Worm (Caenorhabditis elegans) whole organism, L1 larva: ENCODE results near the gene sec-61.G.
A peak's percentile ranks its signal among the peaks of the same experiment; 100 is the strongest.

Source experiments
- C04F5.9 ChIP-seq: sonication (generic microtip); optimal IDR thresholded peaks from 2 replicates; lab custom pipeline; 2016; ENCODE audit warnings: missing genetic modification characterization, missing compliant biosample characterization
- F16B12.6 ChIP-seq: fragments of 150-350 bp; optimal IDR thresholded peaks from 2 replicates; lab custom pipeline; 2014; ENCODE audit warnings: missing biosample characterization, missing genetic modification characterization
- Y116A8C.19 ChIP-seq: sonication (generic microtip); optimal IDR thresholded peaks from 2 replicates; lab custom pipeline; 2016; ENCODE audit warnings: missing compliant biosample characterization, missing genetic modification characterization, borderline replicate concordance
- aha-1 ChIP-seq: fragments of 150-350 bp; optimal IDR thresholded peaks from 2 replicates; lab custom pipeline; 2014; ENCODE audit warnings: missing biosample characterization, missing genetic modification characterization
- alr-1 ChIP-seq: fragments of 200-800 bp; sonication (Bioruptor generic); optimal IDR thresholded peaks from 2 replicates; lab custom pipeline; 2018; ENCODE audit warnings: borderline replicate concordance, mild to moderate bottlenecking, missing genetic modification characterization, missing compliant biosample characterization
- aly-2 ChIP-seq: fragments of 150-350 bp; optimal IDR thresholded peaks from 2 replicates; lab custom pipeline; 2014; ENCODE audit warnings: missing biosample characterization, missing genetic modification characterization
- blmp-1 ChIP-seq: fragments of 150-350 bp; optimal IDR thresholded peaks from 2 replicates; lab custom pipeline; 2014; ENCODE audit warnings: missing biosample characterization, missing genetic modification characterization
- ceh-8 ChIP-seq: fragments of 200-800 bp; sonication (Bioruptor generic); optimal IDR thresholded peaks from 2 replicates; lab custom pipeline; 2018; ENCODE audit warnings: mild to moderate bottlenecking, missing genetic modification characterization, moderate library complexity, missing compliant biosample characterization
- ceh-82 ChIP-seq, 3 experiments: fragments of 150-350 bp in 1 of 3; sonication (generic microtip) in 2 of 3; optimal IDR thresholded peaks; 2 replicates each; lab custom pipeline; 2014 to 2017; ENCODE audit warnings: missing biosample characterization in 3 of 3, missing genetic modification characterization in 3 of 3
- ceh-88 ChIP-seq: fragments of 200-800 bp; sonication (Bioruptor generic); IDR thresholded peaks from 2 replicates; pipeline ENCODE4 v1.3.6; 2022; ENCODE audit warnings: missing genetic modification characterization, missing compliant biosample characterization
- ceh-90 ChIP-seq: sonication (generic microtip); optimal IDR thresholded peaks from 2 replicates; lab custom pipeline; 2016; ENCODE audit warnings: missing genetic modification characterization, missing compliant biosample characterization
- ces-1 ChIP-seq: fragments of 150-350 bp; optimal IDR thresholded peaks from 2 replicates; lab custom pipeline; 2014; ENCODE audit warnings: missing biosample characterization, missing genetic modification reagents, missing genetic modification characterization
- dsc-1 ChIP-seq: sonication (generic microtip); optimal IDR thresholded peaks from 2 replicates; lab custom pipeline; 2016; ENCODE audit warnings: mild to moderate bottlenecking, missing genetic modification characterization, missing compliant biosample characterization
- efl-1 ChIP-seq, 4 experiments: fragments of 150-350 bp; optimal IDR thresholded peaks in 3 of 4; peaks in 1 of 4; 1 replicate in 1 of 4; 2 replicates in 3 of 4; lab custom pipeline; 2014; ENCODE audit warnings: missing biosample characterization in 2 of 4, missing genetic modification characterization in 2 of 4, missing genetic modification reagents in 2 of 4
- efl-3 ChIP-seq: fragments of 200-800 bp; sonication (Bioruptor generic); optimal IDR thresholded peaks from 2 replicates; lab custom pipeline; 2018; ENCODE audit warnings: mild to moderate bottlenecking, missing genetic modification characterization, missing compliant biosample characterization
- egl-13 ChIP-seq: sonication (generic microtip); optimal IDR thresholded peaks from 2 replicates; lab custom pipeline; 2016; ENCODE audit warnings: missing genotype, missing genetic modification reagents, missing genetic modification characterization, missing compliant biosample characterization
- egl-27 ChIP-seq, 2 experiments: fragments of 150-350 bp in 1 of 2; sonication (generic microtip); optimal IDR thresholded peaks; 3 replicates each; lab custom pipeline; 2017 to 2018; ENCODE audit warnings: missing biosample characterization in 2 of 2, missing genetic modification characterization in 2 of 2, missing genetic modification reagents in 2 of 2
- elt-2 ChIP-seq: sonication (generic microtip); optimal IDR thresholded peaks from 2 replicates; lab custom pipeline; 2016; ENCODE audit warnings: missing genetic modification characterization, mild to moderate bottlenecking, inconsistent platforms, missing compliant biosample characterization, missing genetic modification reagents
- ets-5 ChIP-seq: fragments of 200-800 bp; sonication (Bioruptor generic); IDR thresholded peaks from 2 replicates; pipeline ENCODE4 v1.3.6; 2022; ENCODE audit warnings: missing genetic modification characterization, missing compliant biosample characterization
- fkh-4 ChIP-seq: sonication (generic microtip); optimal IDR thresholded peaks from 2 replicates; lab custom pipeline; 2016; ENCODE audit warnings: missing compliant biosample characterization, missing genetic modification characterization, borderline replicate concordance
- fkh-8 ChIP-seq: sonication (generic microtip); optimal IDR thresholded peaks from 2 replicates; lab custom pipeline; 2016; ENCODE audit warnings: mild to moderate bottlenecking, missing genetic modification characterization, missing compliant biosample characterization
- hlh-17 ChIP-seq: fragments of 200-800 bp; sonication (Bioruptor generic); optimal IDR thresholded peaks from 2 replicates; lab custom pipeline; 2018; ENCODE audit warnings: missing genetic modification characterization, mild to moderate bottlenecking, missing compliant biosample characterization, moderate library complexity, borderline replicate concordance
- hlh-4 ChIP-seq: sonication (generic microtip); optimal IDR thresholded peaks from 2 replicates; lab custom pipeline; 2016; ENCODE audit warnings: mild to moderate bottlenecking, missing genetic modification characterization, missing compliant biosample characterization
- irx-1 ChIP-seq: sonication (generic microtip); optimal IDR thresholded peaks from 2 replicates; lab custom pipeline; 2016; ENCODE audit warnings: missing genetic modification characterization, missing compliant biosample characterization
- jun-1 ChIP-seq: fragments of 150-350 bp; optimal IDR thresholded peaks from 2 replicates; lab custom pipeline; 2014; ENCODE audit warnings: missing biosample characterization, missing genetic modification reagents, missing genetic modification characterization
- lin-13 ChIP-seq: fragments of 150-350 bp; optimal IDR thresholded peaks from 2 replicates; lab custom pipeline; 2014; ENCODE audit warnings: missing biosample characterization, missing genetic modification reagents, missing genetic modification characterization
- lin-39 ChIP-seq: fragments of 150-350 bp; optimal IDR thresholded peaks from 2 replicates; lab custom pipeline; 2014; ENCODE audit warnings: missing biosample characterization, missing genetic modification reagents, missing genetic modification characterization
- lir-3 ChIP-seq: sonication (generic microtip); optimal IDR thresholded peaks from 2 replicates; lab custom pipeline; 2016; ENCODE audit warnings: mild to moderate bottlenecking, missing genetic modification characterization, moderate library complexity, missing compliant biosample characterization; ENCODE audit not compliant: poor library complexity
- mab-9 ChIP-seq: fragments of 200-800 bp; sonication (Bioruptor generic); IDR thresholded peaks from 2 replicates; pipeline ENCODE4 v1.3.6; 2022; ENCODE audit warnings: missing genetic modification reagents, missing genetic modification characterization, missing compliant biosample characterization
- mdl-1 ChIP-seq, 2 experiments: fragments of 150-350 bp; optimal IDR thresholded peaks; 2 replicates each; lab custom pipeline; 2014 to 2017; ENCODE audit warnings: missing biosample characterization in 2 of 2, missing genetic modification characterization in 2 of 2, inconsistent platforms in 1 of 2
- nhr-11 ChIP-seq: fragments of 150-350 bp; optimal IDR thresholded peaks from 2 replicates; lab custom pipeline; 2014; ENCODE audit warnings: missing biosample characterization, missing genetic modification characterization
- nhr-19 ChIP-seq: fragments of 200-800 bp; sonication (Bioruptor generic); conservative IDR thresholded peaks from 2 replicates; pipeline ENCODE4 v1.3.6; 2022; ENCODE audit warnings: missing genetic modification characterization, missing compliant biosample characterization
- nhr-20 ChIP-seq: sonication (generic microtip); optimal IDR thresholded peaks from 2 replicates; lab custom pipeline; 2016; ENCODE audit warnings: mild to moderate bottlenecking, missing genetic modification characterization, missing compliant biosample characterization
- nhr-28 ChIP-seq: fragments of 150-350 bp; optimal IDR thresholded peaks from 2 replicates; lab custom pipeline; 2014; ENCODE audit warnings: missing biosample characterization, missing genetic modification characterization
- nhr-47 ChIP-seq: sonication (generic microtip); optimal IDR thresholded peaks from 2 replicates; lab custom pipeline; 2016; ENCODE audit warnings: mild to moderate bottlenecking, missing genetic modification characterization, moderate library complexity, missing compliant biosample characterization
- nhr-71 ChIP-seq: sonication (generic microtip); optimal IDR thresholded peaks from 2 replicates; lab custom pipeline; 2016; ENCODE audit warnings: mild to moderate bottlenecking, missing genetic modification characterization, moderate library complexity, missing compliant biosample characterization
- nhr-76 ChIP-seq: sonication (generic microtip); optimal IDR thresholded peaks from 2 replicates; lab custom pipeline; 2017; ENCODE audit warnings: missing biosample characterization, missing genetic modification characterization
- nhr-77 ChIP-seq: fragments of 150-350 bp; optimal IDR thresholded peaks from 2 replicates; lab custom pipeline; 2014; ENCODE audit warnings: missing biosample characterization, missing genetic modification characterization
- pqm-1 ChIP-seq: sonication (generic microtip); optimal IDR thresholded peaks from 3 replicates; lab custom pipeline; 2017; ENCODE audit warnings: missing biosample characterization, missing genetic modification characterization
- snpc-4 ChIP-seq: fragments of 150-350 bp; optimal IDR thresholded peaks from 2 replicates; lab custom pipeline; 2014; ENCODE audit warnings: missing biosample characterization, missing genetic modification characterization
- sox-4 ChIP-seq: sonication (generic microtip); optimal IDR thresholded peaks from 2 replicates; lab custom pipeline; 2016; ENCODE audit warnings: missing genetic modification characterization, missing compliant biosample characterization
- sptf-1 ChIP-seq: fragments of 150-350 bp; optimal IDR thresholded peaks from 2 replicates; lab custom pipeline; 2014; ENCODE audit warnings: missing biosample characterization, missing genetic modification characterization
- tbx-2 ChIP-seq: sonication (generic microtip); optimal IDR thresholded peaks from 2 replicates; lab custom pipeline; 2016; ENCODE audit warnings: missing genetic modification characterization, missing compliant biosample characterization
- tlp-1 ChIP-seq: fragments of 150-350 bp; optimal IDR thresholded peaks from 2 replicates; lab custom pipeline; 2014; ENCODE audit warnings: missing biosample characterization, missing genetic modification characterization
- unc-130 ChIP-seq: fragments of 150-350 bp; optimal IDR thresholded peaks from 2 replicates; lab custom pipeline; 2017; ENCODE audit warnings: missing biosample characterization, missing genetic modification characterization, inconsistent platforms
- unc-62 ChIP-seq: fragments of 150-350 bp; optimal IDR thresholded peaks from 2 replicates; lab custom pipeline; 2014; ENCODE audit warnings: missing biosample characterization, missing genetic modification reagents, missing genetic modification characterization
- unc-86 ChIP-seq: sonication (generic microtip); optimal IDR thresholded peaks from 2 replicates; lab custom pipeline; 2016; ENCODE audit warnings: missing genetic modification characterization, missing compliant biosample characterization
- unc-98 ChIP-seq: fragments of 200-800 bp; sonication (Bioruptor generic); IDR thresholded peaks from 2 replicates; pipeline ENCODE4 v1.3.6; 2022; ENCODE audit warnings: missing genetic modification characterization, missing compliant biosample characterization
- xbp-1 ChIP-seq: sonication (generic microtip); optimal IDR thresholded peaks from 2 replicates; lab custom pipeline; 2016; ENCODE audit warnings: missing genetic modification characterization, missing compliant biosample characterization
- zag-1 ChIP-seq: fragments of 150-350 bp; optimal IDR thresholded peaks from 2 replicates; lab custom pipeline; 2014; ENCODE audit warnings: missing biosample characterization, missing genetic modification characterization
- zip-4 ChIP-seq: fragments of 200-800 bp; sonication (Bioruptor generic); optimal IDR thresholded peaks from 2 replicates; lab custom pipeline; 2018; ENCODE audit warnings: mild to moderate bottlenecking, missing genetic modification characterization, moderate library complexity, missing compliant biosample characterization
- ztf-11 ChIP-seq, 2 experiments: sonication (generic microtip); optimal IDR thresholded peaks; 2 replicates each; lab custom pipeline; 2016 to 2017; ENCODE audit warnings: missing genetic modification characterization in 2 of 2, missing biosample characterization in 1 of 2, missing compliant biosample characterization in 1 of 2

Gene sec-61.G

DNA sequence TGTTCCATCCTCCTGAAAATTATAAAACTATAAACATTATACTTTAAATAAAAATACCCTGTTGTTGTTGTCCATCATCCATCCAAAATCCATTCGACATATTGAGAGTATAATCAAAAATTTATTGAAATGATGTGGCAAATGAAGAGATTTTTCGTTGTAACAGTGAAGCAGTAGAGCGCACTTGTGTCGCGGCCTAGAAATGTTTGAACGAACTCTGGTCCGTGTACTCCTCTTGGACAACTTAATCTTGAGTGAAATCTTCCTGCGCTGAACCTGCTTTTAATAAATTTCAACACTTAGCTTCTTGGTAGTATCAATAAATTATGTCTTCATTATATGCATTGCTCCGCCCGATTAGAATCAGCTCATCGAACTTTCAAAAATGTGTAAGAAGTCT, 2.3 kb downstream of the sec-61.G start, which contains the start of the genes F32D8.14 and F32D8.5 (continued):
- TF ChIP-seq Y116A8C.19 (tag; lab: Kevin White, UChicago) = peak; percentile 60
- TF ChIP-seq nhr-77 = peak; percentile 67
- TF ChIP-seq sptf-1 = no peak
- TF ChIP-seq lin-39 = no peak
- peak; percentile 88 for TF ChIP-seq xbp-1 (tag; lab: Kevin White, UChicago)
- TF ChIP-seq fkh-4 (tag; lab: Kevin White, UChicago) = peak; percentile 80
- peak; percentile 9 for TF ChIP-seq hlh-4
- no peak for TF ChIP-seq alr-1 (tag; lab: Kevin White, UChicago)
- TF ChIP-seq nhr-47 (tag; lab: Kevin White, UChicago) = peak; percentile 89
- no peak; the same call in 1 of the 2 replicates for TF ChIP-seq ceh-88
- peak; percentile 4 for TF ChIP-seq aly-2 (tag; lab: Kevin White, UChicago)
- TF ChIP-seq hlh-17 (GFP tag; lab: Kevin White, UChicago) = no peak
- no peak for TF ChIP-seq unc-62 (GFP tag; lab: Kevin White, UChicago)
- peak; percentile 84 for TF ChIP-seq fkh-8
- TF ChIP-seq egl-27 (tag; optimal IDR thresholded peaks at IDR 0.05; lab: Kevin White, UChicago) = no peak
- TF ChIP-seq unc-86 (tag; lab: Kevin White, UChicago) = peak; percentile 84
- no peak for TF ChIP-seq ces-1 (GFP tag; lab: Kevin White, UChicago)
- TF ChIP-seq unc-130 (tag; lab: Kevin White, UChicago) = peak; percentile 93
- TF ChIP-seq pqm-1 (tag; lab: Kevin White, UChicago) = no peak
- peak; percentile 56 to 84 (median 76) for TF ChIP-seq ceh-82 (tag; optimal IDR thresholded peaks at IDR 0.05; lab: Kevin White, UChicago)
- peak in 1 of 2 experiments; percentile 86 for TF ChIP-seq ztf-11 (tag; optimal IDR thresholded peaks at IDR 0.05; lab: Kevin White, UChicago)
- peak; percentile 90 for TF ChIP-seq dsc-1
- TF ChIP-seq nhr-20 (tag; lab: Kevin White, UChicago) = peak; percentile 91
- no peak for TF ChIP-seq ets-5 (GFP tag; lab: Robert Waterston, UW)
- peak; percentile 86 for TF ChIP-seq nhr-19
- peak; percentile 94 for TF ChIP-seq nhr-71 (tag; lab: Kevin White, UChicago)
- no peak for TF ChIP-seq aha-1 (tag; lab: Kevin White, UChicago)
- peak; percentile 90 for TF ChIP-seq irx-1 (tag; lab: Kevin White, UChicago)
- peak; percentile 51 for TF ChIP-seq ceh-8
- peak; percentile 85 for TF ChIP-seq sox-4 (tag; lab: Kevin White, UChicago)
- TF ChIP-seq blmp-1 (tag; lab: Kevin White, UChicago) = peak; percentile 68
- peak; percentile 96 for TF ChIP-seq lir-3 (tag; lab: Kevin White, UChicago)
- TF ChIP-seq nhr-76 = no peak
- TF ChIP-seq mdl-1 (tag; optimal IDR thresholded peaks at IDR 0.05; lab: Kevin White, UChicago) = peak in 1 of 2 experiments; percentile 72
- no peak for TF ChIP-seq nhr-28
- TF ChIP-seq elt-2 = peak; percentile 53
- TF ChIP-seq unc-98 (GFP tag; lab: Robert Waterston, UW) = peak; percentile 33; the same call in 1 of the 2 replicates
- TF ChIP-seq nhr-11 (tag; lab: Kevin White, UChicago) = no peak
- TF ChIP-seq efl-3 (GFP tag; lab: Kevin White, UChicago) = no peak
- no peak for TF ChIP-seq F16B12.6 (tag; lab: Kevin White, UChicago)
- TF ChIP-seq tbx-2 (tag; lab: Kevin White, UChicago) = peak; percentile 90
- peak; percentile 9 for TF ChIP-seq zip-4 (GFP tag; lab: Kevin White, UChicago)
- TF ChIP-seq egl-13 = peak; percentile 85
- no peak for TF ChIP-seq zag-1 (tag; lab: Kevin White, UChicago)
- TF ChIP-seq snpc-4 (tag; lab: Kevin White, UChicago) = peak; percentile 51
- no peak for TF ChIP-seq tlp-1
- peak; percentile 83 to 87 for TF ChIP-seq efl-1 (optimal IDR thresholded peaks at IDR 0.05; lab: Kevin White, UChicago)
- TF ChIP-seq efl-1 (GFP tag; optimal IDR thresholded peaks at IDR 0.05 in 1 of 2; lab: Kevin White, UChicago) = peak; percentile 82 to 98
- TF ChIP-seq C04F5.9 = peak; percentile 65
- peak; percentile 56 for TF ChIP-seq jun-1
- peak; percentile 75 for TF ChIP-seq lin-13 (GFP tag; lab: Kevin White, UChicago)
- TF ChIP-seq ceh-90 (tag; lab: Kevin White, UChicago) = peak; percentile 88
- peak; percentile 46; the same call in 1 of the 2 replicates for TF ChIP-seq mab-9 (GFP tag; lab: Robert Waterston, UW)
